Worm (Caenorhabditis elegans) whole organism, midembryonic: Measurements from ENCODE around the gene hacd-1.

Experiments
- T22C8.4 ChIP-seq: fragments of 200-800 bp; sonication (Bioruptor generic); IDR thresholded peaks from 2 replicates; pipeline ENCODE4 v1.3.6; 2022; ENCODE audit warnings: missing genetic modification characterization, missing compliant biosample characterization
- cog-1 ChIP-seq: sonication (generic microtip); optimal IDR thresholded peaks from 2 replicates; lab custom pipeline; 2016; ENCODE audit warnings: missing genetic modification characterization, missing compliant biosample characterization
- flt-1 ChIP-seq: fragments of 200-800 bp; sonication (Bioruptor generic); IDR thresholded peaks from 2 replicates; pipeline ENCODE4 v1.3.6; 2022; ENCODE audit warnings: missing genetic modification characterization, missing compliant biosample characterization
- klf-2 ChIP-seq: fragments of 200-800 bp; sonication (Bioruptor generic); conservative IDR thresholded peaks from 2 replicates; pipeline ENCODE4 v1.3.6; 2022; ENCODE audit warnings: missing genetic modification reagents, missing genetic modification characterization, missing compliant biosample characterization
- med-1 ChIP-seq: sonication (generic microtip); optimal IDR thresholded peaks from 2 replicates; lab custom pipeline; 2017; ENCODE audit warnings: missing genetic modification characterization, mild to moderate bottlenecking, missing compliant biosample characterization, antibody characterized with exemption, missing genetic modification reagents; ENCODE audit not compliant: insufficient read depth
- ref-1 ChIP-seq: fragments of 200-800 bp; sonication (Bioruptor generic); conservative IDR thresholded peaks from 2 replicates; pipeline ENCODE4 v1.3.6; 2022; ENCODE audit warnings: missing genetic modification reagents, missing genetic modification characterization, missing compliant biosample characterization
- tab-1 ChIP-seq: fragments of 200-800 bp; sonication (Bioruptor generic); IDR thresholded peaks from 2 replicates; pipeline ENCODE4 v1.3.6; 2022; ENCODE audit warnings: missing genetic modification characterization, missing compliant biosample characterization
- ztf-23 ChIP-seq: fragments of 200-800 bp; sonication (Bioruptor generic); IDR thresholded peaks from 2 replicates; pipeline ENCODE4 v1.3.6; 2022; ENCODE audit warnings: missing genetic modification reagents, missing genetic modification characterization, missing compliant biosample characterization
- ztf-29 ChIP-seq: fragments of 200-800 bp; sonication (Bioruptor generic); IDR thresholded peaks from 2 replicates; pipeline ENCODE4 v1.3.6; 2022; ENCODE audit warnings: missing genetic modification reagents, missing genetic modification characterization, missing compliant biosample characterization

DNA sequence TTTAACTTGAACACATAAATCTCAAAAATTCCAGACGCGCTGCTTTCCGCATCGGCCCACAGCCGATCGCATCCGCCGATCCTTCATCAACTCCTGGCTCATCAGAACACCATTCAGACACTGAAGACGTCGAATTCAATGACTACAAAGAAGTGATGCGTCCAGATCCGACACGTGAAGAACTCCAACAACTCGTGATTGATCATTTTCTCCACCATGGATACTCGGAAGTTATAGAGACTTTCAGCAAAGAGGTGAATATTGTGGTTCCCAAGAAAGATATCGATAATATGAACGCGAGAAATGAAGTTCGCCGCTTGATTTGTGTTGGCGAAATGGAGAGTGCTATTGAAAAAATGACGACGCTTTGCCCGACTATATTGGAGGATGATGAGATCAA lies 8.7 kb downstream of the hacd-1 start:
- TF ChIP-seq tab-1 (no peak), T22C8.4 (GFP tag; lab: Robert Waterston, UW) (no peak), ref-1 (GFP tag; lab: Robert Waterston, UW) (no peak), klf-2 (GFP tag; lab: Robert Waterston, UW) (no peak), flt-1 (GFP tag; lab: Robert Waterston, UW) (no peak), cog-1 (no peak), ztf-23 (GFP tag; lab: Robert Waterston, UW) (no peak), med-1 (GFP tag; lab: Kevin White, UChicago) (no peak), ztf-29 (GFP tag; lab: Robert Waterston, UW) (no peak)
